Worm (Caenorhabditis elegans): ENCODE measurements around the gene T25B9.5.

T25B9.5 gene

ce11 chrIV:10754685-10755084 is at the start of gene T25B9.5:
T25B9.5 (minus strand) TSS chrIV:10754785.
- TF ChIP-seq flt-1 (GFP tag; IDR thresholded peaks at IDR 0.05), result no peak

ce11 chrIV:10803973-10804372 is 49.4 kb upstream of the T25B9.5 start:
- no peak for TF ChIP-seq B0310.2 (tag; optimal IDR thresholded peaks at IDR 0.05)

ce11 chrIV:10799354-10799753 is 44.8 kb upstream of the T25B9.5 start, which contains the start of gene zipt-2.1:
zipt-2.1 (plus strand) TSS chrIV:10799654.
- TF ChIP-seq aly-1 (tag; optimal IDR thresholded peaks at IDR 0.05), result no peak

- TF ChIP-seq hmbx-1 (tag; optimal IDR thresholded peaks at IDR 0.05), result no peak
Measured at ce11 chrIV:10798604-10799003, 44.0 kb upstream of the T25B9.5 start.

ce11 chrIV:10796707-10797106 is 42.1 kb upstream of the T25B9.5 start:
- TF ChIP-seq ceh-13 (GFP tag; optimal IDR thresholded peaks at IDR 0.05) (no peak), B0310.2 (tag; optimal IDR thresholded peaks at IDR 0.05) (no peak), ama-1 (optimal IDR thresholded peaks at IDR 0.05) (no peak), sea-1 (GFP tag; conservative IDR thresholded peaks at IDR 0.05) (no peak), tra-4 (tag; optimal IDR thresholded peaks at IDR 0.05) (no peak), hmg-4 (GFP tag; optimal IDR thresholded peaks at IDR 0.05) (no peak), pes-1 (GFP tag; IDR thresholded peaks at IDR 0.05) (no peak), tbx-37 (GFP tag; conservative IDR thresholded peaks at IDR 0.05) (no peak)

- no peak for TF ChIP-seq ceh-36 (tag; optimal IDR thresholded peaks at IDR 0.05)
Measured at ce11 chrIV:10795678-10796077, 41.1 kb upstream of the T25B9.5 start.

ce11 chrIV:10790353-10790752 is 35.8 kb upstream of the T25B9.5 start, which contains the start of gene pept-2:
pept-2 (plus strand) TSS chrIV:10790653.
- no peak for TF ChIP-seq hmbx-1 (tag; optimal IDR thresholded peaks at IDR 0.05)
- TF ChIP-seq flt-1 (GFP tag; IDR thresholded peaks at IDR 0.05), result no peak
- TF ChIP-seq ceh-36 (tag; optimal IDR thresholded peaks at IDR 0.05), result no peak
- no peak for TF ChIP-seq tbx-37 (GFP tag; conservative IDR thresholded peaks at IDR 0.05)
- TF ChIP-seq sea-1 (GFP tag; conservative IDR thresholded peaks at IDR 0.05), result no peak

- TF ChIP-seq hmg-4 (GFP tag; optimal IDR thresholded peaks at IDR 0.05) (no peak), F13C5.2 (tag; optimal IDR thresholded peaks at IDR 0.05) (no peak), ets-7 (tag; optimal IDR thresholded peaks at IDR 0.05) (no peak)
Measured at ce11 chrIV:10786731-10787130, 32.1 kb upstream of the T25B9.5 start, which contains the start of gene srd-7. srd-7 (minus strand) TSS chrIV:10786831.

- TF ChIP-seq hmg-4 (GFP tag; optimal IDR thresholded peaks at IDR 0.05) (no peak), tra-4 (tag; optimal IDR thresholded peaks at IDR 0.05) (no peak), scrt-1 (GFP tag; IDR thresholded peaks at IDR 0.05) (no peak), flt-1 (GFP tag; IDR thresholded peaks at IDR 0.05) (no peak), ama-1 (optimal IDR thresholded peaks at IDR 0.05) (no peak), tbx-37 (GFP tag; conservative IDR thresholded peaks at IDR 0.05) (no peak), sea-1 (GFP tag; conservative IDR thresholded peaks at IDR 0.05) (no peak), ceh-36 (tag; optimal IDR thresholded peaks at IDR 0.05) (no peak), B0310.2 (tag; optimal IDR thresholded peaks at IDR 0.05) (no peak), ceh-13 (GFP tag; optimal IDR thresholded peaks at IDR 0.05) (no peak), tbx-11 (GFP tag; IDR thresholded peaks at IDR 0.05) (no peak), ets-7 (tag; optimal IDR thresholded peaks at IDR 0.05) (no peak), pes-1 (GFP tag; IDR thresholded peaks at IDR 0.05) (no peak)
Measured at ce11 chrIV:10784085-10784484, 29.5 kb upstream of the T25B9.5 start.

ce11 chrIV:10782014-10782413 is 27.4 kb upstream of the T25B9.5 start:
- TF ChIP-seq hmbx-1 (tag; optimal IDR thresholded peaks at IDR 0.05), result no peak
- no peak for TF ChIP-seq sea-1 (GFP tag; conservative IDR thresholded peaks at IDR 0.05)
- no peak for TF ChIP-seq flt-1 (GFP tag; IDR thresholded peaks at IDR 0.05)
- TF ChIP-seq aly-1 (tag; optimal IDR thresholded peaks at IDR 0.05), result no peak
- no peak for TF ChIP-seq B0310.2 (tag; optimal IDR thresholded peaks at IDR 0.05)
- no peak for TF ChIP-seq ceh-36 (tag; optimal IDR thresholded peaks at IDR 0.05)

ce11 chrIV:10781346-10781745 is 26.8 kb upstream of the T25B9.5 start:
- TF ChIP-seq ets-7 (tag; optimal IDR thresholded peaks at IDR 0.05) (no peak), ceh-13 (GFP tag; optimal IDR thresholded peaks at IDR 0.05) (no peak), B0310.2 (tag; optimal IDR thresholded peaks at IDR 0.05) (no peak), tbx-37 (GFP tag; conservative IDR thresholded peaks at IDR 0.05) (no peak), pes-1 (GFP tag; IDR thresholded peaks at IDR 0.05) (no peak), hnd-1 (tag; optimal IDR thresholded peaks at IDR 0.05) (no peak), sea-1 (GFP tag; conservative IDR thresholded peaks at IDR 0.05) (no peak), tbx-11 (GFP tag; IDR thresholded peaks at IDR 0.05) (no peak)

Data from whole organism, early embryonic.